Fruit fly (Drosophila melanogaster): ENCODE data around the gene CG5681.

DNA sequence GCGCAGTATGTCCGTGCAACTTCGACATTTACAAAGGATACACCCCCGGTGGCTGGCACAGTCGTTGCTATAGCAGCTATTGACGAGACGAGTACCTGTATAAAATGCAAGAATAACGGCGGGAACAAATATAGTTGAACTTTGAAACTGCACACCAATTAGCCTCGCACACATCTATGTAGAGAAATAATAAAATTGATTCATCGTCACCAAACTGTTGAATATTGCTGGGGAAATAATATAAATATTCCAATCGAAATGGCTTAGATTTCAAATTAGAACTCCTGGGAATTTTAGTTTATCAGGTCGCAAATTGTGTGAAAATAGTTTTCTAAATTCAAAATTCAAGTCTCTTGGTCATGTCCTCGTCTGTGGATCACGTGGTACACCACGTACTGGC lies 21.4 kb downstream of the CG5681 start, which contains the start of the genes CG42634 and CG42635:
- TF ChIP-seq eve (GFP tag; optimal IDR thresholded peaks at IDR 0.05) (no peak), grn (GFP tag; optimal IDR thresholded peaks at IDR 0.05) (no peak), Antp (GFP tag; optimal IDR thresholded peaks at IDR 0.05) (no peak), dpn (GFP tag; optimal IDR thresholded peaks at IDR 0.05) (no peak), Hr78 (GFP tag; optimal IDR thresholded peaks at IDR 0.05) (no peak), Hr3 (GFP tag; optimal IDR thresholded peaks at IDR 0.05) (no peak), CG14860 (GFP tag; IDR thresholded peaks at IDR 0.05; ENCODE audit: partially characterized antibody) (no peak), Xrp1 (GFP tag; IDR thresholded peaks at IDR 0.05) (no peak)
